Worm (Caenorhabditis elegans) whole organism, L4 larva: ENCODE measurements around the gene F41G3.18.

Experiments
- F49E8.2 ChIP-seq: sonication (generic microtip); optimal IDR thresholded peaks from 2 replicates; lab custom pipeline; 2016; ENCODE audit warnings: missing compliant biosample characterization, mild to moderate bottlenecking, missing genetic modification characterization, borderline replicate concordance
- Y75B8A.6 ChIP-seq: fragments of 200-800 bp; sonication (Bioruptor generic); IDR thresholded peaks from 2 replicates; pipeline ENCODE4 v1.3.6; 2022; ENCODE audit warnings: missing genetic modification reagents, missing genetic modification characterization, missing compliant biosample characterization
- ZK337.2 ChIP-seq: fragments of 200-800 bp; sonication (Bioruptor generic); IDR thresholded peaks from 2 replicates; pipeline ENCODE4 v1.3.6; 2022; ENCODE audit warnings: missing genetic modification reagents, missing genetic modification characterization, missing compliant biosample characterization
- attf-4 ChIP-seq: sonication (generic microtip); optimal IDR thresholded peaks from 3 replicates; lab custom pipeline; 2017; ENCODE audit warnings: missing biosample characterization, missing genetic modification characterization
- ceh-44 ChIP-seq: fragments of 200-800 bp; sonication (Bioruptor generic); IDR thresholded peaks from 2 replicates; pipeline ENCODE4 v1.3.6; 2022; ENCODE audit warnings: missing genetic modification reagents, missing genetic modification characterization, missing compliant biosample characterization
- ceh-62 ChIP-seq: sonication (generic microtip); optimal IDR thresholded peaks from 2 replicates; lab custom pipeline; 2017; ENCODE audit warnings: missing biosample characterization, missing genetic modification characterization
- ctbp-1 ChIP-seq: fragments of 200-800 bp; sonication (Bioruptor generic); IDR thresholded peaks from 2 replicates; pipeline ENCODE4 v1.3.6; 2022; ENCODE audit warnings: missing genetic modification reagents, missing genetic modification characterization, missing compliant biosample characterization
- daf-19 ChIP-seq: fragments of 200-800 bp; sonication (Bioruptor generic); conservative IDR thresholded peaks from 2 replicates; pipeline ENCODE4 v1.3.6; 2022; ENCODE audit warnings: missing genetic modification characterization, missing compliant biosample characterization
- daf-8 ChIP-seq: fragments of 200-800 bp; sonication (Bioruptor generic); IDR thresholded peaks from 2 replicates; pipeline ENCODE4 v1.3.6; 2022; ENCODE audit warnings: missing genetic modification characterization, missing compliant biosample characterization
- dmd-6 ChIP-seq: fragments of 200-800 bp; sonication (Bioruptor generic); IDR thresholded peaks from 2 replicates; pipeline ENCODE4 v1.3.6; 2022; ENCODE audit warnings: missing genetic modification reagents, missing genetic modification characterization, missing compliant biosample characterization
- dpl-1 ChIP-seq: fragments of 150-350 bp; optimal IDR thresholded peaks from 2 replicates; lab custom pipeline; 2014; ENCODE audit warnings: missing biosample characterization, missing genetic modification reagents, missing genetic modification characterization
- dve-1 ChIP-seq: sonication (generic microtip); optimal IDR thresholded peaks from 2 replicates; lab custom pipeline; 2017; ENCODE audit warnings: antibody characterized with exemption, mild to moderate bottlenecking, missing genetic modification characterization, missing compliant biosample characterization; ENCODE audit not compliant: insufficient read depth
- fkh-10 ChIP-seq: fragments of 150-350 bp; optimal IDR thresholded peaks from 2 replicates; lab custom pipeline; 2014; ENCODE audit warnings: missing biosample characterization, missing genetic modification reagents, missing genetic modification characterization
- hif-1 ChIP-seq, 2 experiments: sonication (generic microtip); optimal IDR thresholded peaks; 2 replicates each; lab custom pipeline; 2016 to 2017; ENCODE audit warnings: missing compliant biosample characterization in 2 of 2, missing genetic modification characterization in 2 of 2, missing genetic modification reagents in 2 of 2, missing genotype in 2 of 2, mild to moderate bottlenecking in 1 of 2
- hlh-30 ChIP-seq: sonication (generic microtip); optimal IDR thresholded peaks from 2 replicates; lab custom pipeline; 2017; ENCODE audit warnings: antibody characterized with exemption, mild to moderate bottlenecking, missing genetic modification characterization, missing compliant biosample characterization; ENCODE audit not compliant: insufficient read depth
- hmg-1.1 ChIP-seq: fragments of 200-800 bp; sonication (Bioruptor generic); IDR thresholded peaks from 2 replicates; pipeline ENCODE4 v1.3.6; 2022; ENCODE audit warnings: missing genetic modification reagents, missing genetic modification characterization, missing compliant biosample characterization
- jun-1 ChIP-seq: fragments of 150-350 bp; optimal IDR thresholded peaks from 2 replicates; lab custom pipeline; 2014; ENCODE audit warnings: missing biosample characterization, missing genetic modification reagents, missing genetic modification characterization
- lim-7 ChIP-seq: fragments of 200-800 bp; sonication (Bioruptor generic); IDR thresholded peaks from 2 replicates; pipeline ENCODE4 v1.3.6; 2022; ENCODE audit warnings: missing genetic modification characterization, missing compliant biosample characterization
- lin-13 ChIP-seq: fragments of 150-350 bp; optimal IDR thresholded peaks from 2 replicates; lab custom pipeline; 2014; ENCODE audit warnings: missing biosample characterization, missing genetic modification reagents, missing genetic modification characterization
- lin-15B ChIP-seq: fragments of 150-350 bp; sonication (generic microtip); optimal IDR thresholded peaks from 3 replicates; lab custom pipeline; 2014; ENCODE audit warnings: missing biosample characterization, missing genetic modification characterization
- lin-29 ChIP-seq: fragments of 200-800 bp; sonication (Bioruptor generic); IDR thresholded peaks from 2 replicates; pipeline ENCODE4 v1.3.6; 2022; ENCODE audit warnings: missing genetic modification reagents, missing genetic modification characterization, missing compliant biosample characterization
- lin-38 ChIP-seq: fragments of 200-800 bp; sonication (Bioruptor generic); IDR thresholded peaks from 2 replicates; pipeline ENCODE4 v1.3.6; 2022; ENCODE audit warnings: missing genetic modification reagents, missing genetic modification characterization, missing compliant biosample characterization
- lir-3 ChIP-seq: sonication (generic microtip); optimal IDR thresholded peaks from 2 replicates; lab custom pipeline; 2016; ENCODE audit warnings: mild to moderate bottlenecking, missing genetic modification characterization, missing compliant biosample characterization
- lsy-2 ChIP-seq, 2 experiments: fragments of 150-350 bp in 1 of 2; sonication (generic microtip) in 1 of 2; optimal IDR thresholded peaks; 2 replicates each; lab custom pipeline; 2014 to 2017; ENCODE audit warnings: missing biosample characterization in 2 of 2, missing genetic modification characterization in 2 of 2
- mep-1 ChIP-seq: fragments of 150-350 bp; sonication (generic microtip); optimal IDR thresholded peaks from 3 replicates; lab custom pipeline; 2014; ENCODE audit warnings: missing biosample characterization, missing genetic modification characterization
- mes-2 ChIP-seq: sonication (generic microtip); optimal IDR thresholded peaks from 2 replicates; lab custom pipeline; 2016; ENCODE audit warnings: missing genotype, mild to moderate bottlenecking, missing genetic modification characterization, missing compliant biosample characterization; ENCODE audit not compliant: poor library complexity, severe bottlenecking
- nhr-102 ChIP-seq: sonication (generic microtip); optimal IDR thresholded peaks from 2 replicates; lab custom pipeline; 2016; ENCODE audit warnings: mild to moderate bottlenecking, missing genetic modification characterization, moderate library complexity, missing compliant biosample characterization
- nhr-11 ChIP-seq: fragments of 150-350 bp; optimal IDR thresholded peaks from 2 replicates; lab custom pipeline; 2014; ENCODE audit warnings: missing biosample characterization, missing genetic modification characterization
- nhr-25 ChIP-seq: sonication (generic microtip); optimal IDR thresholded peaks from 2 replicates; lab custom pipeline; 2017; ENCODE audit warnings: missing genetic modification characterization, mild to moderate bottlenecking, missing compliant biosample characterization, antibody characterized with exemption, moderate library complexity, borderline replicate concordance; ENCODE audit not compliant: insufficient read depth
- nhr-28 ChIP-seq: fragments of 150-350 bp; optimal IDR thresholded peaks from 2 replicates; lab custom pipeline; 2014; ENCODE audit warnings: missing biosample characterization, missing genetic modification characterization
- nhr-42 ChIP-seq: fragments of 200-800 bp; sonication (Bioruptor generic); IDR thresholded peaks from 2 replicates; pipeline ENCODE4 v1.3.6; 2022; ENCODE audit warnings: missing genetic modification characterization, missing compliant biosample characterization
- nhr-6 ChIP-seq: fragments of 150-350 bp; optimal IDR thresholded peaks from 2 replicates; lab custom pipeline; 2014; ENCODE audit warnings: missing biosample characterization, missing genetic modification characterization
- nhr-76 ChIP-seq: fragments of 150-350 bp; optimal IDR thresholded peaks from 2 replicates; lab custom pipeline; 2014; ENCODE audit warnings: missing biosample characterization, missing genetic modification characterization
- pqm-1 ChIP-seq: sonication (generic microtip); optimal IDR thresholded peaks from 2 replicates; lab custom pipeline; 2017; ENCODE audit warnings: missing biosample characterization, missing genetic modification characterization
- rbr-2 ChIP-seq: sonication (generic microtip); optimal IDR thresholded peaks from 2 replicates; lab custom pipeline; 2016; ENCODE audit warnings: missing genotype, missing genetic modification characterization, missing compliant biosample characterization
- sdz-12 ChIP-seq: fragments of 200-800 bp; sonication (Bioruptor generic); optimal IDR thresholded peaks from 2 replicates; lab custom pipeline; 2018; ENCODE audit warnings: mild to moderate bottlenecking, missing genetic modification characterization, missing compliant biosample characterization
- snpc-4 ChIP-seq: fragments of 150-350 bp; optimal IDR thresholded peaks from 2 replicates; lab custom pipeline; 2014; ENCODE audit warnings: missing biosample characterization, missing genetic modification characterization
- unc-130 ChIP-seq: sonication (generic microtip); optimal IDR thresholded peaks from 2 replicates; lab custom pipeline; 2016; ENCODE audit warnings: missing genetic modification reagents, missing genetic modification characterization, missing compliant biosample characterization
- unc-62 ChIP-seq, 3 experiments: fragments of 150-350 bp in 1 of 3; sonication (generic microtip); optimal IDR thresholded peaks in 2 of 3; peaks in 1 of 3; 1 replicate in 1 of 3; 2 replicates in 2 of 3; lab custom pipeline; 2014 to 2017; ENCODE audit warnings: missing biosample characterization in 3 of 3, missing genetic modification characterization in 3 of 3, missing genetic modification reagents in 3 of 3, missing genotype in 1 of 3
- vab-7 ChIP-seq: fragments of 200-800 bp; sonication (Bioruptor generic); IDR thresholded peaks from 2 replicates; pipeline ENCODE4 v1.3.6; 2022; ENCODE audit warnings: missing genetic modification reagents, missing genetic modification characterization, missing compliant biosample characterization
- zfp-2 ChIP-seq: sonication (generic microtip); optimal IDR thresholded peaks from 2 replicates; lab custom pipeline; 2016; ENCODE audit warnings: mild to moderate bottlenecking, missing genetic modification characterization, missing compliant biosample characterization
- zip-11 ChIP-seq: fragments of 200-800 bp; sonication (Bioruptor generic); IDR thresholded peaks from 2 replicates; pipeline ENCODE4 v1.3.6; 2022; ENCODE audit warnings: missing genetic modification characterization, missing compliant biosample characterization
- ztf-11 ChIP-seq: fragments of 150-350 bp; optimal IDR thresholded peaks from 2 replicates; lab custom pipeline; 2014; ENCODE audit warnings: missing biosample characterization, missing genetic modification characterization
- ztf-7 ChIP-seq: fragments of 150-350 bp; optimal IDR thresholded peaks from 2 replicates; lab custom pipeline; 2014; ENCODE audit warnings: missing biosample characterization, missing genetic modification characterization

F41G3.18 gene

ce11 chrII:6726814-6727213 lies 41.3 kb upstream of the F41G3.18 start:
- TF ChIP-seq daf-8 (GFP tag; lab: Robert Waterston, UW) (no peak), jun-1 (tag; lab: Kevin White, UChicago) (no peak), daf-19 (no peak), lim-7 (no peak), unc-62 (GFP tag; optimal IDR thresholded peaks at IDR 0.05 in 1 of 2; lab: Kevin White, UChicago) (peak in 1 of 2 experiments; percentile 69), unc-62 (tag; optimal IDR thresholded peaks at IDR 0.05; lab: Kevin White, UChicago) (no peak), mep-1 (tag; lab: Kevin White, UChicago) (no peak)

ce11 chrII:6729331-6729730 lies 38.8 kb upstream of the F41G3.18 start, which contains the start of gene T14B4.8:
Gene T14B4.8, minus strand, starts transcription at chrII:6729390.
- TF ChIP-seq sdz-12 (no peak), ztf-7 (tag; lab: Kevin White, UChicago) (no peak), hmg-1.1 (peak; percentile 38; the same call in 1 of the 2 replicates), snpc-4 (no peak), nhr-25 (tag; lab: Kevin White, UChicago) (no peak), zip-11 (no peak), unc-62 (GFP tag; optimal IDR thresholded peaks at IDR 0.05 in 1 of 2; lab: Kevin White, UChicago) (peak in 1 of 2 experiments; percentile 94), unc-62 (tag; optimal IDR thresholded peaks at IDR 0.05; lab: Kevin White, UChicago) (no peak), ZK337.2 (GFP tag; lab: Robert Waterston, UW) (no peak), ztf-11 (tag; lab: Kevin White, UChicago) (no peak), fkh-10 (GFP tag; lab: Kevin White, UChicago) (peak; percentile 22), ctbp-1 (GFP tag; lab: Robert Waterston, UW) (no peak), ceh-62 (tag; lab: Kevin White, UChicago) (no peak)

ce11 chrII:6733718-6734117 lies 34.4 kb upstream of the F41G3.18 start, which contains the start of gene T14B4.9:
Gene T14B4.9, minus strand, starts transcription at chrII:6733818.
- TF ChIP-seq ctbp-1 (GFP tag; lab: Robert Waterston, UW) (no peak), hmg-1.1 (no peak), Y75B8A.6 (no peak), nhr-102 (tag; lab: Kevin White, UChicago) (no peak), pqm-1 (tag; lab: Kevin White, UChicago) (no peak), vab-7 (GFP tag; lab: Robert Waterston, UW) (no peak), dpl-1 (no peak), lir-3 (tag; lab: Kevin White, UChicago) (no peak), nhr-11 (tag; lab: Kevin White, UChicago) (no peak), zfp-2 (tag; lab: Kevin White, UChicago) (no peak), ztf-11 (tag; lab: Kevin White, UChicago) (no peak), lin-29 (GFP tag; lab: Robert Waterston, UW) (no peak), attf-4 (tag; lab: Kevin White, UChicago) (no peak), nhr-76 (tag; lab: Kevin White, UChicago) (no peak), ceh-62 (tag; lab: Kevin White, UChicago) (no peak), zip-11 (no peak), dmd-6 (GFP tag; lab: Robert Waterston, UW) (no peak), nhr-42 (GFP tag; lab: Robert Waterston, UW) (no peak), nhr-25 (tag; lab: Kevin White, UChicago) (no peak), lin-15B (tag; lab: Kevin White, UChicago) (no peak)

ce11 chrII:6734674-6735073 lies 33.4 kb upstream of the F41G3.18 start, which contains the start of gene T14B4.3:
Gene T14B4.3, plus strand, starts transcription at chrII:6734937.
- TF ChIP-seq nhr-11 (tag; lab: Kevin White, UChicago), result peak; percentile 45
- peak; percentile 26; the same call in 1 of the 2 replicates for TF ChIP-seq hmg-1.1
- peak; percentile 51 for TF ChIP-seq rbr-2 (tag; lab: Kevin White, UChicago)
- peak; percentile 94 for TF ChIP-seq mes-2 (tag; lab: Kevin White, UChicago)
- 0 out of 2 replicates have a peak, but pooled peaks have one; percentile 27 for TF ChIP-seq ceh-44 (GFP tag; lab: Robert Waterston, UW)
- TF ChIP-seq unc-130 (GFP tag; lab: Kevin White, UChicago), result peak; percentile 76
- peak in 1 of 2 experiments; percentile 88 for TF ChIP-seq lsy-2 (tag; optimal IDR thresholded peaks at IDR 0.05; lab: Kevin White, UChicago)
- peak; percentile 61 for TF ChIP-seq dpl-1
- TF ChIP-seq F49E8.2 (tag; lab: Kevin White, UChicago), result no peak
- TF ChIP-seq nhr-28 (tag; lab: Kevin White, UChicago), result peak; percentile 59
- TF ChIP-seq nhr-6 (tag; lab: Kevin White, UChicago), result peak; percentile 75
- TF ChIP-seq lin-38 (GFP tag; lab: Robert Waterston, UW), result peak; percentile 97
- peak; percentile 14 for TF ChIP-seq lin-13 (GFP tag; lab: Kevin White, UChicago)
- TF ChIP-seq hlh-30, result peak; percentile 30
- peak; percentile 61 for TF ChIP-seq dve-1
- TF ChIP-seq mep-1 (tag; lab: Kevin White, UChicago), result peak; percentile 73
- TF ChIP-seq unc-62 (GFP tag; optimal IDR thresholded peaks at IDR 0.05 in 1 of 2; lab: Kevin White, UChicago), result no peak
- TF ChIP-seq unc-62 (tag; optimal IDR thresholded peaks at IDR 0.05; lab: Kevin White, UChicago), result no peak
- peak in 1 of 2 experiments; percentile 77 for TF ChIP-seq hif-1 (tag; optimal IDR thresholded peaks at IDR 0.05; lab: Kevin White, UChicago)
